Fruit fly (Drosophila melanogaster): ENCODE results near the gene CG32071.

Gene CG32071

DNA sequence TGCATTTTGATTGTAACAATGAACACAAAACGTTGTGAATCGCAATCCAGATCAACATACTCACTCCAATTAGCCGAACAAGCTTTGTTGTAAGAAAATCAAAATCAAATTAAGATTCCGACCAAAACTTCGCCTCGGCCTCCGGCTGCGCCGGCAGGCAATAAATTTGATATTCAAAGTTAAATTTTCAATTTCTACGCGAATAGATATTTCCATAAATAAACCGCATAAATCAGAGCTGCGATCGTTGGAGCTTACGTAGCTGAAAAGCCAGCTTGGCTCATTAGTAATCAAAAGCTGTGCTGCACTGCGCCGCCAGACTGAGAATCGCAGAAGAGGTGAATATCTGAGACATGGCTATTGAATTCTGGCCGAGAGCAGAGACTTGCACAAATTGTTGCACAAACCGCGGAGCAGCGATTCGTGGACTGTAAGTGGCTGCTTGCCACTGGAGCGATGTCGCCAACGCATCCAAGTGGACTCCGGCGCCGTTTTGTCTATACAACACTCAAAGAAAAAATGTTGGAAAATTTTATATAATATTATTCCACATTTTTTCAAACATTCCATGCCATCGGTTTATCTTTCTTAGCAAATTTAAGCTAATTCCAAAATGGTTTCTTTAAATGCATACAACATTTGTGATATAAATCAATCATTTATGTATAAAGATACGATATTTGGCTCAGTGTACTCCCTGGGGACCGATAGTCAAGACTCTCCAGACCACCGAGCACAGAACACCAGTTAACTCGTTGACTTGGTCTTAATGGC is 45.0 kb upstream of the CG32071 start (continued):
- TF ChIP-seq CG15514 (GFP tag; optimal IDR thresholded peaks at IDR 0.05) (no peak), dati (GFP tag; IDR thresholded peaks at IDR 0.05) (no peak), CG7372 (GFP tag; IDR thresholded peaks at IDR 0.05) (no peak), zfh1 (GFP tag; IDR thresholded peaks at IDR 0.05) (peak; percentile 53; the same call in 1 of the 3 replicates), chif (GFP tag; optimal IDR thresholded peaks at IDR 0.05) (peak in 1 of 2 experiments; percentile 2), Doc2 (GFP tag; IDR thresholded peaks at IDR 0.05) (no peak), CG6272 (GFP tag; IDR thresholded peaks at IDR 0.05) (no peak), corto (GFP tag; optimal IDR thresholded peaks at IDR 0.05) (no peak), CG14050 (GFP tag; IDR thresholded peaks at IDR 0.05) (no peak), ash1 (GFP tag; optimal IDR thresholded peaks at IDR 0.05) (no peak), HLHmδ (GFP tag; optimal IDR thresholded peaks at IDR 0.05) (no peak), lola (GFP tag; optimal IDR thresholded peaks at IDR 0.05) (peak in 1 of 3 experiments; percentile 48), CG17186 (GFP tag; optimal IDR thresholded peaks at IDR 0.05) (no peak), ac (GFP tag; optimal IDR thresholded peaks at IDR 0.05) (no peak), pum (GFP tag; optimal IDR thresholded peaks at IDR 0.05) (no peak), CG14441 (GFP tag; IDR thresholded peaks at IDR 0.05) (peak; percentile 49; the same call in 1 of the 2 replicates), Oaz (GFP tag; IDR thresholded peaks at IDR 0.05) (no peak), CG34224 (GFP tag; IDR thresholded peaks at IDR 0.05; ENCODE audit: partially characterized antibody) (no peak), usp (GFP tag; optimal IDR thresholded peaks at IDR 0.05) (no peak), CG4820 (GFP tag; optimal IDR thresholded peaks at IDR 0.05) (peak; percentile 41), ci (GFP tag; IDR thresholded peaks at IDR 0.05) (peak; percentile 78), CG10321 (GFP tag; IDR thresholded peaks at IDR 0.05) (no peak), Poxn (GFP tag; IDR thresholded peaks at IDR 0.05) (no peak), hbn (GFP tag; IDR thresholded peaks at IDR 0.05; ENCODE audit: partially characterized antibody) (no peak), dmrt11E (tag; optimal IDR thresholded peaks at IDR 0.05) (peak; percentile 24), inv (GFP tag; IDR thresholded peaks at IDR 0.05; ENCODE audit: partially characterized antibody) (no peak), CG11560 (tag; IDR thresholded peaks at IDR 0.05) (no peak), gem (tag; optimal IDR thresholded peaks at IDR 0.05) (peak; percentile 71), CG2202 (tag; optimal IDR thresholded peaks at IDR 0.05) (peak; percentile 9), CG13894 (tag; optimal IDR thresholded peaks at IDR 0.05) (no peak), psq (GFP tag; optimal IDR thresholded peaks at IDR 0.05) (no peak), CG11504 (tag; optimal IDR thresholded peaks at IDR 0.05) (peak; percentile 74), Stat92E (GFP tag; optimal IDR thresholded peaks at IDR 0.05) (no peak), chn (GFP tag; optimal IDR thresholded peaks at IDR 0.05) (no peak), CG4707 (GFP tag; optimal IDR thresholded peaks at IDR 0.05) (peak; percentile 38), CG8388 (GFP tag; optimal IDR thresholded peaks at IDR 0.05) (peak; percentile 55), CG7745 (tag; optimal IDR thresholded peaks at IDR 0.05) (no peak), kni (GFP tag; optimal IDR thresholded peaks at IDR 0.05) (no peak), CG30403 (GFP tag; optimal IDR thresholded peaks at IDR 0.05) (peak; percentile 50), CG4282 (GFP tag; optimal IDR thresholded peaks at IDR 0.05) (no peak), jumu (GFP tag; optimal IDR thresholded peaks at IDR 0.05) (no peak), Hr51 (GFP tag; optimal IDR thresholded peaks at IDR 0.05) (peak in 1 of 2 experiments; percentile 65), CG18599 (GFP tag; optimal IDR thresholded peaks at IDR 0.05) (peak; percentile 48), ftz-f1 (GFP tag; optimal IDR thresholded peaks at IDR 0.05) (no peak), bbx (GFP tag; IDR thresholded peaks at IDR 0.05; ENCODE audit: partially characterized antibody) (no peak), CG7556 (GFP tag; optimal IDR thresholded peaks at IDR 0.05) (peak; percentile 24), CG3065 (GFP tag; optimal IDR thresholded peaks at IDR 0.05) (no peak), so (GFP tag; IDR thresholded peaks at IDR 0.05) (no peak)

Data from whole organism, embryonic.